Fruit fly (Drosophila melanogaster) whole organism, prepupa: ENCODE data around the gene CG6163.

Source experiments
- CG10631 ChIP-seq: fragments of 200-800 bp; sonication (Bioruptor generic); optimal IDR thresholded peaks from 2 replicates; lab custom pipeline; 2016; ENCODE audit warnings: missing biosample characterization, missing genetic modification characterization
- CG10669 ChIP-seq: fragments of 200-800 bp; sonication (Bioruptor generic); optimal IDR thresholded peaks from 3 replicates; lab custom pipeline; 2018; ENCODE audit warnings: missing biosample characterization, mild to moderate bottlenecking, missing genetic modification characterization, moderate library complexity
- CG11762 ChIP-seq: fragments of 200-800 bp; sonication (Bioruptor generic); optimal IDR thresholded peaks from 3 replicates; lab custom pipeline; 2016; ENCODE audit warnings: missing biosample characterization, missing genetic modification characterization; ENCODE audit not compliant: insufficient read depth
- CG11902 ChIP-seq: fragments of 200-800 bp; sonication (Bioruptor generic); optimal IDR thresholded peaks from 3 replicates; lab custom pipeline; 2016; ENCODE audit warnings: missing biosample characterization, missing genetic modification characterization
- CG15336 ChIP-seq: fragments of 200-800 bp; sonication (Bioruptor generic); IDR thresholded peaks from 2 replicates; pipeline ENCODE4 v1.3.6; 2022; ENCODE audit warnings: missing biosample characterization, missing genetic modification characterization
- CG1621 ChIP-seq: fragments of 200-800 bp; sonication (Bioruptor generic); optimal IDR thresholded peaks from 3 replicates; lab custom pipeline; 2018; ENCODE audit warnings: missing biosample characterization, mild to moderate bottlenecking, missing genetic modification characterization
- CG3032 ChIP-seq: fragments of 200-800 bp; optimal IDR thresholded peaks from 2 replicates; lab custom pipeline; 2019; ENCODE audit warnings: missing biosample characterization, mild to moderate bottlenecking, missing genetic modification characterization, moderate library complexity
- CG31627 ChIP-seq: fragments of 200-800 bp; sonication (Bioruptor generic); optimal IDR thresholded peaks from 3 replicates; lab custom pipeline; 2016; ENCODE audit warnings: missing biosample characterization, missing genetic modification characterization
- CG3919 ChIP-seq: fragments of 200-800 bp; sonication (Bioruptor generic); optimal IDR thresholded peaks from 3 replicates; lab custom pipeline; 2016; ENCODE audit warnings: missing biosample characterization, missing genetic modification characterization
- CG4318 ChIP-seq: fragments of 200-800 bp; sonication (Bioruptor generic); optimal IDR thresholded peaks from 3 replicates; lab custom pipeline; 2017; ENCODE audit warnings: missing biosample characterization, mild to moderate bottlenecking, missing genetic modification characterization
- CG6163 ChIP-seq: fragments of 200-800 bp; sonication (Bioruptor generic); IDR thresholded peaks from 3 replicates; pipeline ENCODE4 v1.3.6; 2022; ENCODE audit warnings: missing biosample characterization, missing genetic modification characterization
- CG6792 ChIP-seq: fragments of 200-800 bp; sonication (Bioruptor generic); optimal IDR thresholded peaks from 3 replicates; lab custom pipeline; 2016; ENCODE audit warnings: missing biosample characterization, missing genetic modification characterization
- CG6854 ChIP-seq: fragments of 200-800 bp; sonication (Bioruptor generic); optimal IDR thresholded peaks from 2 replicates; lab custom pipeline; 2017; ENCODE audit warnings: missing biosample characterization, mild to moderate bottlenecking, missing genetic modification characterization
- CG7368 ChIP-seq: fragments of 200-800 bp; sonication (Bioruptor generic); optimal IDR thresholded peaks from 3 replicates; lab custom pipeline; 2016; ENCODE audit warnings: missing biosample characterization, missing genetic modification characterization
- CG8119 ChIP-seq: fragments of 200-800 bp; sonication (Bioruptor generic); IDR thresholded peaks from 3 replicates; pipeline ENCODE4 v1.3.6; 2022; ENCODE audit warnings: missing biosample characterization, missing genetic modification characterization
- CG8319 ChIP-seq: fragments of 200-800 bp; sonication (Bioruptor generic); optimal IDR thresholded peaks from 3 replicates; lab custom pipeline; 2016; ENCODE audit warnings: missing biosample characterization, missing genetic modification characterization
- CG8632 ChIP-seq: fragments of 200-800 bp; sonication (Bioruptor generic); optimal IDR thresholded peaks from 3 replicates; lab custom pipeline; 2016; ENCODE audit warnings: missing biosample characterization, missing genetic modification characterization
- Eip75B ChIP-seq: fragments of 200-800 bp; sonication (Bioruptor generic); optimal IDR thresholded peaks from 3 replicates; lab custom pipeline; 2016; ENCODE audit warnings: missing biosample characterization, missing genetic modification characterization
- Eip78C ChIP-seq: fragments of 200-800 bp; sonication (Bioruptor generic); peaks from one replicate; lab custom pipeline; 2016; ENCODE audit warnings: missing biosample characterization, missing genetic modification characterization
- Eip93F ChIP-seq: fragments of 200-800 bp; sonication (Bioruptor generic); optimal IDR thresholded peaks from 2 replicates; lab custom pipeline; 2016; ENCODE audit warnings: missing biosample characterization, mild to moderate bottlenecking, missing genetic modification characterization
- Gug ChIP-seq: fragments of 200-800 bp; sonication (Bioruptor generic); IDR thresholded peaks from 2 replicates; pipeline ENCODE4 v1.3.6; 2022; ENCODE audit warnings: missing biosample characterization, missing genetic modification characterization
- Hr39 ChIP-seq: fragments of 200-800 bp; sonication (Bioruptor generic); optimal IDR thresholded peaks from 2 replicates; lab custom pipeline; 2016; ENCODE audit warnings: missing biosample characterization, missing genetic modification characterization
- Met ChIP-seq: fragments of 200-800 bp; sonication (Bioruptor generic); optimal IDR thresholded peaks from 3 replicates; lab custom pipeline; 2016; ENCODE audit warnings: missing biosample characterization, missing genetic modification characterization
- OdsH ChIP-seq: fragments of 200-800 bp; sonication (Bioruptor generic); optimal IDR thresholded peaks from 3 replicates; lab custom pipeline; 2016; ENCODE audit warnings: missing biosample characterization, missing genetic modification characterization
- Sox102F ChIP-seq: fragments of 200-800 bp; sonication (Bioruptor generic); optimal IDR thresholded peaks from 2 replicates; lab custom pipeline; 2016; ENCODE audit warnings: missing biosample characterization, mild to moderate bottlenecking, missing genetic modification characterization
- Sox15 ChIP-seq: fragments of 200-800 bp; sonication (Bioruptor generic); optimal IDR thresholded peaks from 3 replicates; lab custom pipeline; 2016; ENCODE audit warnings: missing biosample characterization, missing genetic modification characterization
- acj6 ChIP-seq: fragments of 200-800 bp; sonication (Bioruptor generic); optimal IDR thresholded peaks from 3 replicates; lab custom pipeline; 2016; ENCODE audit warnings: missing biosample characterization, missing genetic modification characterization
- eg ChIP-seq: fragments of 200-800 bp; sonication (Bioruptor generic); IDR thresholded peaks from 3 replicates; pipeline ENCODE4 v1.3.6; 2022; ENCODE audit warnings: missing biosample characterization, missing genetic modification characterization
- esn ChIP-seq: fragments of 200-800 bp; sonication (Bioruptor generic); optimal IDR thresholded peaks from 2 replicates; lab custom pipeline; 2016; ENCODE audit warnings: missing biosample characterization, mild to moderate bottlenecking, missing genetic modification characterization, moderate library complexity
- fd59A ChIP-seq: fragments of 200-800 bp; sonication (Bioruptor generic); optimal IDR thresholded peaks from 2 replicates; lab custom pipeline; 2017; ENCODE audit warnings: missing biosample characterization, mild to moderate bottlenecking, missing genetic modification characterization, missing genetic modification reagents
- fd85E ChIP-seq: fragments of 200-800 bp; sonication (Bioruptor generic); optimal IDR thresholded peaks from 3 replicates; lab custom pipeline; 2016; ENCODE audit warnings: missing biosample characterization, missing genetic modification characterization
- fkh ChIP-seq: fragments of 200-800 bp; sonication (Bioruptor generic); optimal IDR thresholded peaks from 3 replicates; lab custom pipeline; 2017; ENCODE audit warnings: missing biosample characterization, mild to moderate bottlenecking, missing genetic modification characterization, moderate library complexity
- lz ChIP-seq: fragments of 200-800 bp; sonication (Bioruptor generic); optimal IDR thresholded peaks from 3 replicates; lab custom pipeline; 2016; ENCODE audit warnings: missing biosample characterization, missing genetic modification characterization
- net ChIP-seq: fragments of 200-800 bp; sonication (Bioruptor generic); optimal IDR thresholded peaks from 3 replicates; lab custom pipeline; 2016; ENCODE audit warnings: missing biosample characterization, missing genetic modification characterization
- pdm3 ChIP-seq: fragments of 200-800 bp; sonication (Bioruptor generic); optimal IDR thresholded peaks from 3 replicates; lab custom pipeline; 2016; ENCODE audit warnings: missing biosample characterization, missing genetic modification characterization
- salr ChIP-seq, 2 experiments: fragments of 200-800 bp; sonication (Bioruptor generic); optimal IDR thresholded peaks; 3 replicates each; lab custom pipeline; 2016 to 2018; ENCODE audit warnings: missing biosample characterization in 2 of 2, missing genetic modification characterization in 2 of 2, mild to moderate bottlenecking in 1 of 2
- ss ChIP-seq, 2 experiments: fragments of 200-800 bp; sonication (Bioruptor generic); optimal IDR thresholded peaks; 2 replicates in 1 of 2; 3 replicates in 1 of 2; lab custom pipeline; 2017 to 2018; ENCODE audit warnings: mild to moderate bottlenecking in 2 of 2, missing biosample characterization in 2 of 2, missing genetic modification characterization in 2 of 2, moderate library complexity in 1 of 2
- vri ChIP-seq: fragments of 200-800 bp; sonication (Bioruptor generic); optimal IDR thresholded peaks from 3 replicates; lab custom pipeline; 2016; ENCODE audit warnings: missing biosample characterization, mild to moderate bottlenecking, missing genetic modification characterization

The CG6163 gene

DNA sequence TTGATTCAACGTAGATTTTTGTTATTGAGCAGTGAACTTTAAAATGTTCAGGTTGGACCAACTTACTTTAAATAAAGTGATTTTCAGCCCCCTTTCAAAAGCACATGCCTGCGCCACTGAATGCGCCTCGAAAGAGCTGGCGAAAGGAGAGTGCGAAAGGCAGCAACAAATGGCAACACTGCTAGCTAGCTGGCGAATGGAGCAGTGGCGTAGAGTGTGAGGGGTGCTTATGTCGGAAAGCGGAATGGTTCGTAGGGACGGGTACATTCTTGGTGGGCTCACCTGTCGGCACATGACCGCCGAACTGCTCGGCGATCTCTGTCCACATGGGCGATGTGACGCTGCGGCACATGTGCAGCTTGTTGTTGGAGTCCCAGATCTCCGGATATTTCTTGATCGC is 358 bp downstream of the CG6163 start (continued):
- TF ChIP-seq fkh (no peak), CG6792 (GFP tag; lab: Kevin White, UChicago) (peak; percentile 83), CG4318 (GFP tag; lab: Kevin White, UChicago) (peak; percentile 88), lz (GFP tag; lab: Kevin White, UChicago) (peak; percentile 86), vri (GFP tag; lab: Kevin White, UChicago) (peak; percentile 65), Eip78C (GFP tag; lab: Kevin White, UChicago) (peak; percentile 96), CG31627 (GFP tag; lab: Kevin White, UChicago) (peak; percentile 85), CG11762 (GFP tag; lab: Kevin White, UChicago) (peak; percentile 66), pdm3 (peak; percentile 91), CG11902 (peak; percentile 82), CG15336 (GFP tag; lab: Robert Waterston, UW) (peak; percentile 87), CG10669 (GFP tag; lab: Kevin White, UChicago) (peak; percentile 89), CG10631 (peak; percentile 84), CG7368 (GFP tag; lab: Kevin White, UChicago) (peak; percentile 89), Eip93F (no peak), esn (GFP tag; lab: Kevin White, UChicago) (peak; percentile 83), Met (GFP tag; lab: Kevin White, UChicago) (peak; percentile 84), CG8119 (peak; percentile 89), Eip75B (peak; percentile 82), Hr39 (GFP tag; lab: Kevin White, UChicago) (peak; percentile 85), CG8319 (GFP tag; lab: Kevin White, UChicago) (peak; percentile 77), CG6163 (peak; percentile 97), CG6854 (no peak), CG3919 (GFP tag; lab: Kevin White, UChicago) (peak; percentile 93), fd85E (peak; percentile 22), eg (GFP tag; lab: Robert Waterston, UW) (peak; percentile 93), CG1621 (tag; lab: Kevin White, UChicago) (peak; percentile 83), acj6 (GFP tag; lab: Kevin White, UChicago) (peak; percentile 84), Sox102F (GFP tag; lab: Kevin White, UChicago) (peak; percentile 80)

DNA sequence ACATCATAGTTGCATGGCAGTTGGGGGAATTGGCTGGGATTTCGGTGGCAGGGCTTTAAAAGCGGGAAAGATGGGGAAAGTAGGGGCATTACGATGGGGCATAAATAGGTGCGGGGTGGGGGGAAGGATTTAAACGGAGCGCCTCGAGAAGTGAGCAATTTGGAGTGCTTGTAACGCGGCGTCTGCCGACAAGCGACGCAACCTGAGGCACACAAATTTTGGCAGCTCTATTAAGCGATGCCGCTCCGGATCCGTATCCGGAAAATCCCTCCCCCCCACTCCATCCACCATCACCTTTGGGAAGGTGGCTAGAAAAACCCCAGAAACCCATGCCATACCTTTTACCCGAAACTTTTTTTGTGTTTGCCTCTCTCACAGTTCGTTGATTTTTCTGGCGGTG is 5.1 kb downstream of the CG6163 start:
- no peak for TF ChIP-seq acj6 (GFP tag; lab: Kevin White, UChicago)
- no peak for TF ChIP-seq CG8632 (GFP tag; lab: Kevin White, UChicago)
- peak; percentile 73; the same call in 2 of the 3 replicates for TF ChIP-seq CG6163

- TF ChIP-seq CG6163 (peak; percentile 68), ss (GFP tag; optimal IDR thresholded peaks at IDR 0.05; lab: Kevin White, UChicago) (no peak), esn (GFP tag; lab: Kevin White, UChicago) (no peak), CG3032 (no peak), salr (GFP tag; optimal IDR thresholded peaks at IDR 0.05; lab: Kevin White, UChicago) (no peak), CG10669 (GFP tag; lab: Kevin White, UChicago) (no peak), vri (GFP tag; lab: Kevin White, UChicago) (no peak), Sox15 (GFP tag; lab: Kevin White, UChicago) (no peak), CG31627 (GFP tag; lab: Kevin White, UChicago) (no peak), CG11762 (GFP tag; lab: Kevin White, UChicago) (no peak), OdsH (GFP tag; lab: Kevin White, UChicago) (no peak), fd59A (GFP tag; lab: Kevin White, UChicago) (no peak), eg (GFP tag; lab: Robert Waterston, UW) (no peak), CG1621 (tag; lab: Kevin White, UChicago) (peak; percentile 35)
Observed at dm6 chr3L:11358733-11359132, 6.0 kb downstream of the CG6163 start.

- no peak for TF ChIP-seq net (GFP tag; lab: Kevin White, UChicago)
- no peak for TF ChIP-seq CG8319 (GFP tag; lab: Kevin White, UChicago)
- TF ChIP-seq Eip93F = no peak
- TF ChIP-seq Gug (GFP tag; lab: Robert Waterston, UW) = no peak
Observed at dm6 chr3L:11357059-11357458, 7.6 kb downstream of the CG6163 start.
